Worm (Caenorhabditis elegans) whole organism, L4/young adult: ENCODE measurements around the gene daf-7.

ENCODE experiments used
- W03F9.2 ChIP-seq: fragments of 150-350 bp; optimal IDR thresholded peaks from 2 replicates; lab custom pipeline; 2014; ENCODE audit warnings: missing biosample characterization, missing genetic modification characterization
- dao-5 ChIP-seq: sonication (generic microtip); optimal IDR thresholded peaks from 2 replicates; lab custom pipeline; 2016; ENCODE audit warnings: missing genotype, missing genetic modification characterization, moderate library complexity, missing compliant biosample characterization
- him-1 ChIP-seq: sonication (generic microtip); optimal IDR thresholded peaks from 2 replicates; lab custom pipeline; 2016; ENCODE audit warnings: missing genotype, missing genetic modification reagents, missing genetic modification characterization, missing compliant biosample characterization

Gene daf-7

DNA sequence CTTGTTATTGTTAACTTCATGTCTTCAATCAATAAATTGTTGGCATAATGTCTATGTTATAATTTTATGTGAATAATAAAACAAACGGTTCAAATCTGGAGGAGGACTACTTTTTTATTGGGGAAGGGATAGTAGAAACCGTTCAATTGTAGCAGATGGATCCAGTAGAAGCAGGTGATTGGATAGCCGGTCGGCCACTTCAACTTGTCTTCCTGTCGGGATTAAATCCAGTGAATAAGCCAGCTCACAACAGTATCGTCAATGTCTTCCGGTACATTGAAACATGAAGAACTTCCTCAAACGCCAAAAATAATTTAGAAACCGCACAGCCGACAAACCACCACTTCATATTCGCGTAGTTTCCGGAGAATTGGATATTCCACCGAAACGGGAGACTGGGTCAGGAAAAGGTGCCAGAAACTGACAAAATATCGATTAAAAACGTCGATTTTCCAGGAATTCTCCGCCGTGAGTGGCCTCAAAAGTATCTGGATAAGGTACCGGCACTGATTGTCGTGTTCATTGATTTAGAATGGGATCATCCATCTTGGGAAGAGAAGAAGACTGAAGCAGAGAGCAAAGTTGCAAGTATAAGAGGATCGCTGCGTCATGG is 16.6 kb upstream of the daf-7 start, which contains the start of gene trpp-11:
Gene trpp-11 (plus strand): TSS at position 153 of the 613 bp plus-strand sequence.
- no peak for TF ChIP-seq him-1 (tag; lab: Kevin White, UChicago)
- no peak for TF ChIP-seq dao-5 (tag; lab: Kevin White, UChicago)
- TF ChIP-seq W03F9.2 (tag; lab: Kevin White, UChicago) = no peak

DNA sequence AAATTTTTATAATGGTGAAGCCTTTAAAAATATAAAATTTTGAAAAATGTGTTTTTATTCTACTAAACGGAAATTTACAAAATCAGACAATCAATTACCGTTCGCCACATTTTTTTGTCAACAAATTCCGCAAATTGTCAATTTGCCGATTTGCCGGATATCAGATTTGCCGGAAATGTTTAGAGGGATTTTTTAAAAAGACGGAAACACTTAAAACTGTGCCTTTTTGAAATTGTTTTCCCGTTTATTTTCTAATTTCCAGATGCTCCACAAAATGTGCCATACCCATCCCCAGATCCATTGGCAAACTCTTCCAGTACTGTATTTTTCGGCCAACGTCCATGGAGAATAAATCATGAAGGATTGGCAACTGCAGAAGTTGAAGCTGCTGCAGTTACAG is 14.1 kb upstream of the daf-7 start:
- TF ChIP-seq W03F9.2 (tag; lab: Kevin White, UChicago) (no peak), dao-5 (tag; lab: Kevin White, UChicago) (no peak), him-1 (tag; lab: Kevin White, UChicago) (no peak)

DNA sequence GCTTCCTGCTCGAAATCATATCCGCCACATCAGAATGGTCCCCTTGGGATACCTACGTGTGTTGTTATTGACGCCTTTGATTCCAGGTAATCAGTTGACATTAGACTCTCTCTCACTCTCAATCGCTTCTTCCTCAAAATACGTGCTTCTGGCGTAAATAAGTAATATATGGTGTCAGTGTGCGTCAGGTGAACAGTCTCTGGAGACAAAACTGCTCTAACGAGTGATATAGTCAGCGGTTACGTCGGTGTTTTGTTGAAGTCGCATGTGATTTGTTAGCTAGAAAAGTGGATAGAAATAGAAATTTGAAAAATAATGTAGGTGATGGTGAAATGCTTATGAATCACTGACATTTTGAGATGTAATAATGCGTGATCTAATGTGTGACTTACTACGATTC is 9.6 kb upstream of the daf-7 start:
- no peak for TF ChIP-seq him-1 (tag; lab: Kevin White, UChicago)
- no peak for TF ChIP-seq dao-5 (tag; lab: Kevin White, UChicago)
- TF ChIP-seq W03F9.2 (tag; lab: Kevin White, UChicago) = no peak

DNA sequence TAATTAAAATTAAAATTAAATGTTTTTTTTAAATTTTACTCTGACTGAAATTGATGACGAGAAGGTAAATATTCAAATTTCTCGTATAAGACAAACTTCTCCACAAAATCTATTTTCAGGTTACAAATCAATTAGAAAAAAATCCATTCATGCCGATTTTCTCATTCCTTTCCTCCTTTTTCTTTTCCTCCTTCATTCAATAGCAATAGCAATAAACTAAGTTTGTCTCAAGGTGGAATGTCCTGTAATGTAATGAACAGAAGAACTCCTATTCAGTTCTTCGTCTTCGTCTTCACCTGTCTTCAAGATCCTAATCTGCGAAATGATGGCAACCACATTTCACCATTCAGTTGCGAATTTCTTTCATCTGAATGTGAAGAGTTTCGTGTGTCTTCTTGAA is 4.2 kb downstream of the daf-7 start, which contains the start of gene dac-1:
Gene dac-1 (plus strand): TSS at position 301 of the 400 bp plus-strand sequence.
- no peak for TF ChIP-seq dao-5 (tag; lab: Kevin White, UChicago)
- TF ChIP-seq him-1 (tag; lab: Kevin White, UChicago) = no peak
- no peak for TF ChIP-seq W03F9.2 (tag; lab: Kevin White, UChicago)

DNA sequence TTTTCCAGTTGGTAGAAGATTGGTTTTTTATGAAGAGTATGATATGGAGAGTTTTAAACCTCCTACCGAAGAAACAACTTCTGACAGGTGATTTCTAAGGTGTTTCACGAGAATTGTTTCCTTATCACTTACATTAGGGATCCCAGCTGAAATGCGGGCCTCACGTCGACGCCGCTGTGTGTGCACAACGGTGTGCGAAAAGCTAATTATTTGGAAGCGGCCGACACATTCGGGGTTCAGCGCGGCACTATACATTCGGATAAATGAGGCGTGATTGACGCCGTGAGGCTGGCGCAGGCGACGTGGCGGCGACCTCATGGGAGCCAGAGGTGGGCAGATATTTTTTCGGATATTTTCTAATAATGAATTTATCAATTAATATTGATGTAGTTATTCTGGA is 7.7 kb downstream of the daf-7 start:
- TF ChIP-seq him-1 (tag; lab: Kevin White, UChicago) (no peak), dao-5 (tag; lab: Kevin White, UChicago) (no peak), W03F9.2 (tag; lab: Kevin White, UChicago) (no peak)

DNA sequence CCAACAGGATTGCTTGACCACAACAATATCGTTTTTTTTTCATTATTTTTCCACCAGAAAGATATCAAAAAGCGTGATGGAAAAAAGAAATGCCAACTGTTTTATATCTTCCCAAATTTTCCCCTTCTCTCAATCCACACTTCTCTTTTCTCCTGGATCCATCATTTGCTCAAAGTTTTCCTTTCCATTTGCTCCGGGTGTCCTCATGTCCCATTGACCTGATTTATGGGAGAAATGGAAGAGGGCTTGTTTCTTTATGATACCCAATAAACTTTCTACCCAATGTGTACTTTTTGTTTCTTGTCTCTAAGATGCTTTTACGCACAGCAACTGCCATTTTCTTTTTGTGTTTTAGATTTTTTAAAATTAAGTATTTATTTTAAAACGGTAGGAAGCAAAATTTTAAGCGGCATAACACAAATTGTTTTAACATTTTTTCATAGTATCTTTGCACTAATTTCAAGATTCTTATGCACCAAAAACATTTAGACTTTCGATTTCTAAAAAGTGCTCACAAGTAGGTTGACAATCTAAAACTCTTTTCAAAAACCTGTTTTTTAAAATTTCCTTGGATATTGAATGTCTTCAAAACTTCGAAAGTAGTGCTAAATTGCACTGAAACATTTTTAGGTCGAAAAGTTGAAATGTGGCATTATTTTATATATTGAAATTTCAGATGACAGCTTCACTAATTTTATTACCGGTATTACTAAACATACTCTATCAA is 11.1 kb downstream of the daf-7 start, which contains the start of gene clec-149:
Gene clec-149 (plus strand): TSS at position 677 of the 727 bp plus-strand sequence.
- TF ChIP-seq W03F9.2 (tag; lab: Kevin White, UChicago) = no peak
- no peak for TF ChIP-seq dao-5 (tag; lab: Kevin White, UChicago)
- no peak for TF ChIP-seq him-1 (tag; lab: Kevin White, UChicago)

DNA sequence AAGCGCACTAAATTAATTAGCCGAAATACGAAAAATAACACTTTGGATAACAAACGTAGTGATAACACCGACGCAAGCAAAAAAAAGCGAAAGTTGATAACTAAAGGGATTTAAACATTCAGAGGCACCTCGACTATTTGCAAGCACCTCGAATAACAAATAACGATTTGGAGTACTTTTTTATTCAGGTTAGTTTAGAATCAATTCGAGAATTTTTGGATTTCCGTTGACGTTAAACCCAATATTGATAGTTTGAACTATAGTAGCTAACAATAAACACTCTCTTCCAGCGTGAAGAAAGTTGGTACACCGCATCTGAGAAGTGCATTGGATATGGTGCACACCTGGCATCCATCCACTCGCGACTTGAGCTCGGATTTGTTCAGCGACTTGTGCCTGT is 13.6 kb downstream of the daf-7 start:
- TF ChIP-seq him-1 (tag; lab: Kevin White, UChicago) (no peak), dao-5 (tag; lab: Kevin White, UChicago) (no peak), W03F9.2 (tag; lab: Kevin White, UChicago) (no peak)

DNA sequence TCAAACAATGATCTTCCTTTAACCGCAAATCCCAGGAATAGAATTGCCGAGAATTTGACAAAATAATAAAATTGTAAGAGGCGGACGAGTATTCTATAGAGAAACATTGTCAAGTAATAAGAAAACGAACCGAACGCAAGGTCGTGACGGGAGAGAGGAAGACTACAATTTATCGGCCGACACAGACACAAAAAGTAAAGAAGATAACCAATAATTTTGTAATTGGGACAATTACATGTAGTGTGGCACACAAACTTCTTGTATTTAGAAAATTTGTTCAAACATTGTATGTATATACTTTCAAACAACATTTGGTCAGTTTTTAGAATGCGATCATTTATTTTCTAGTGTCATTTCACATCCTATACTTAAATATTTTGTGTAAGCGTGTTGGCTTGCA is 20.3 kb downstream of the daf-7 start, which contains the start of gene ceeh-1:
Gene ceeh-1 (minus strand): TSS at position 317 of the 400 bp plus-strand sequence.
- TF ChIP-seq dao-5 (tag; lab: Kevin White, UChicago) (no peak), W03F9.2 (tag; lab: Kevin White, UChicago) (no peak), him-1 (tag; lab: Kevin White, UChicago) (no peak)

DNA sequence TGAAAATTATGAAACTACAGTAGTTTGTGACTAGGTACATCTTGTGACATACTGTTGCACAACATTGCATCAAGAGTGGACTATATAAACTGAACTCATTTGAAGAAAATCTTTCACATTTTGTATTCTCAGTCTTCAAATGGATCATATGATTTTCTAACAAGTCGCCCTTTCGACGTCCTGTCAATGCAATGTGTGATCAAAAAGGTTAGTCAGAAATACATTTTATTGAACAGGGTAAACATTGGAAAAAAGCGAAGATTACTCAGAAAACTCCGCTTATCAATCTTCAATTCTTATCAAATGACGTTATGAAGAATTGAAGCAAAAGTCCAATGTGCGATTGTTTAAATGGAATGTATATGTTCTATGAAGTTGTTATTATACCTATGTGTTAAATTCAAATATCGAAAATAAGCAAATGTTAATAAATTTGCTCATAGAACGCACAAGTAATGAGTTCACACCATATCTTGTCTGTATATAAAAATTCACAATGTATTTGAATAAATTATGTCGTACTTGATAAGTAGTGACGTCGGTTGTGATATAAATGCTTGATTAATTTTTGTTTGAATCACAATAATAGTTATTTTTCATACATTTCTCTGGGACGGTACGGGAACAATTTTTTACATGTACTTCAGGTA is 21.3 kb downstream of the daf-7 start, which contains the start of gene zip-2:
Gene zip-2 (plus strand): TSS at position 128 of the 650 bp plus-strand sequence.
- TF ChIP-seq dao-5 (tag; lab: Kevin White, UChicago) (no peak), him-1 (tag; lab: Kevin White, UChicago) (no peak), W03F9.2 (tag; lab: Kevin White, UChicago) (no peak)

DNA sequence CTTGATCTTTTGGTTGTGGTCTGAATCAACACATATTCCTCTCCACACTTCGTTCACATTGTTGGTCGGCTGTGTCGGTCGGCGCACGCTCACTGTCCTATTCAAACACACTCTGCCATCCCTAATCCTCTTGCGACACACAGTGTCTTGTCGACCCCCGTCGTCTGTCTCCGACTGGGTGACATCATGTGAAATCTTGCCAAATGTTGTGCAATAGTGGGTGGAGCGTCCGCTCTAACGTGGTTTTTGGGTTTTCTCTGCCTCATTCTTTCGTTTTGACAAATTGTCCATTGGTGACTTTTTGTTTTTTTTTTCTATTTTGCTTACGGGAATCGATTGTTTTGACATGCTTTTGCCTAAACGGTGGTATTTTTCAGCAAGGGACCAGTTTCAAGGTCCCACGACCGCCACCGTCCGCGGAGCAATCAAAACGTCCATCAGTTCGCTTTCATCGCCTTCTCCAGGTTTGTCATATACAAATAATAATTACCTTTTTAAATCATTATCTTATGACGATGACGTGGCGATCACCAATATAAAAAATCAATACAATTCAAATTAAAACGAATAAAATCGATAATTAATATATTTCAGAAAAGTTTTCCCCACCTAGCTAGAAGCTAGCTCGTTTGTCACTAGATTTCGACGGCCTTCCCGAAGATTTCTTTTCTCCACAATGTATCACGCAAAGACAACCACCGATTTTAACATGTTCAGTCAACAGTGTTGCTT is 22.2 kb downstream of the daf-7 start:
- TF ChIP-seq dao-5 (tag; lab: Kevin White, UChicago) (no peak), W03F9.2 (tag; lab: Kevin White, UChicago) (peak; percentile 78), him-1 (tag; lab: Kevin White, UChicago) (peak; percentile 31)

DNA sequence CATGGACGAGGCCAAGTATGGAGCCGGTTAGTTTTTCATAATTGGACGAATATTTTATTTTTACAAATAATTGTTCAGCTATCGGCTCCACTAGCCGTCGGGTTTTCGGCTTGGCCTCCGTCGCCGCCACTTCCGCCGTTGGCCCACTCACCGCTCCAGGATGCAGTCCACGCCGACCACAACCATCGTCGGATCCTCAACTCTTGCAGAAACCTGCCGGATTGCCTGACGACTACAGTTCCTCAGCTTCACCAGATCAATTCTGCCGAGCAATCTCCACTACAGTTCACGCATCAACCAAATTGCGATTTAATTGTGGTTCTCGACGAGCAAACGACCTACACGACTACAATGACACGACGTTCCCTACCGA is 22.8 kb downstream of the daf-7 start:
- no peak for TF ChIP-seq W03F9.2 (tag; lab: Kevin White, UChicago)
- TF ChIP-seq him-1 (tag; lab: Kevin White, UChicago) = no peak
- no peak for TF ChIP-seq dao-5 (tag; lab: Kevin White, UChicago)

DNA sequence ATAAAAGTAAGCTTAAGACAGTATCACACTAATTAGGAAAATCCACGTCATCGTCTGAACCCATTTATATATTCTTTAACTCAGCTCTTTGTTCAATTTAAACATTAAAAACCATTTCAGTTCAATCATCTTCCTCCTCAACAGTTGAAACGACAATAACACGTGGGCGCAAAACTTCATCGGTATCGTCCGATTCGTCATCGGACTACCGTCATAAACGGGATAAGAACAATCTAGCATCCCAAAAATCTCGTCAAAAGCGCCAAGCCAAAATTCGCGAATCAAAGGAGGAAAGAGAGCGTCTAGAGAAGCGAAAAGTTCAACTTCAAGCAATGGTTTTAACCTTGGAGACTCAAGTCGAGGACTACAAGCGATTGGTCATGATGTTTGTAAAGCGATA is 23.6 kb downstream of the daf-7 start:
- no peak for TF ChIP-seq him-1 (tag; lab: Kevin White, UChicago)
- TF ChIP-seq dao-5 (tag; lab: Kevin White, UChicago) = no peak
- no peak for TF ChIP-seq W03F9.2 (tag; lab: Kevin White, UChicago)
